Fruit fly (Drosophila melanogaster): Measurements from ENCODE around the gene Taf4.

DNA sequence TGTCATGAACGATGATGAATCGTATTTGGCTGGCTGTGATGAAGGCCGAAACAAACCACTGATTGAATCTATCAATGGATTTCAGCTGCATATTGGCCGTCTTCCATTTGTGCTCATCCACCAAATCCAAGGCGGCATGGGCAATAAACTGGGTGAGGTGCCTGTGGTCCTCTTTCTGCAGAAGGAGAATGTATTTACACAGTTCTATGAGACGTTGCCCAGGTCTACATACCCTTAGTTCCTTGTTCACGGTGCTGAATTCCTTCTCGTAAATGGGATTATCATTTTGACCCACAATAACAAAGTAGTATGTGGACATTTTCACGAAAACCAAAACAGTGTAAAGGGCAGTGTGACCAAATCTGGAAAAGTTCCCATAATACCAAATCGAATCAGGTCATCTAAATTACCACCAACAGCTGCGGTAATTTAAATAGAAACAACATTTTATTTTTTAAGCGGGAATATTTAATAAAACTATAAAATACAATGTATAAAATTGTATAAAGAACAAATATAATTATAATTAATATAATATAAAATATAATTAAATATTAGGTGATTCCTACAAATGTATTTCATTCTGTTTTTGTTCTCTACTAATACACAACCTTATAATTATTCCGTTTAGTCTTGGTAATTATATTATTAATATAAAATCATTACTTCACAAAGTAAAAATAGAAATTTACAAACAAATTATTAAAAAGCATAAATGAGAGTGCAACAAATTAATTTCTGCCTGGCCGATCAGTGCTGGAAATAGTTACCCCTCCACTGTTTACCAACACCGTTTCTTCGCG is 18.5 kb downstream of the Taf4 start, which contains the start of the genes Trs20 and elg1:
- TF ChIP-seq psq (optimal IDR thresholded peaks at IDR 0.05) (no peak), ttk (optimal IDR thresholded peaks at IDR 0.05) (no peak), Myc (optimal IDR thresholded peaks at IDR 0.05) (no peak)
